Worm (Caenorhabditis elegans): ENCODE results near the gene H20E11.1.

DNA sequence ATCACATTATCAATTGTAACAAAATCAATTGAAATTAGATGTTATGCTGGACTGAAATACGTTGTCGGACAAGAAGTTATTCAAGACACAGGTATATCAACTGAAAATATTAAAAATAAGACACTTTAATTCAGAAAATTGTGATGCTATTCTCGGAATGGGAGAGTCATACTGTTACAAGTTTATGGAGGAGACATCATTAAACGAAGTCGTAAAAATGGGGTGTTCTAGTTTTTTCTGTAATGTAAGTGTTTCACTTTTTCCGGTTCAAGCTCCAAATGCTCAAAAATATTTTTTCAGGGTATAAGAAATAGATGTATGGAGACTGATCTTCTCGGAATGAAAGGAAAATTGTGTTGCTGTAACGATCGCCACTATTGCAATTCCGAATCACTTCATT lies 25.1 kb upstream of the H20E11.1 start, which contains the start of gene C17H12.37:
- TF ChIP-seq pes-1 (GFP tag; IDR thresholded peaks at IDR 0.05): no peak
- TF ChIP-seq ama-1 (optimal IDR thresholded peaks at IDR 0.05): no peak
- TF ChIP-seq flt-1 (GFP tag; IDR thresholded peaks at IDR 0.05): no peak
- no peak for TF ChIP-seq F13C5.2 (tag; optimal IDR thresholded peaks at IDR 0.05)
- no peak for TF ChIP-seq ets-7 (tag; optimal IDR thresholded peaks at IDR 0.05)
- TF ChIP-seq tbx-37 (GFP tag; conservative IDR thresholded peaks at IDR 0.05): no peak
- no peak for TF ChIP-seq B0310.2 (tag; optimal IDR thresholded peaks at IDR 0.05)
- TF ChIP-seq aly-1 (tag; optimal IDR thresholded peaks at IDR 0.05): no peak
- no peak for TF ChIP-seq tra-4 (tag; optimal IDR thresholded peaks at IDR 0.05)
- TF ChIP-seq tbx-11 (GFP tag; IDR thresholded peaks at IDR 0.05): no peak
- no peak for TF ChIP-seq hmg-4 (GFP tag; optimal IDR thresholded peaks at IDR 0.05)
- no peak for TF ChIP-seq hnd-1 (tag; optimal IDR thresholded peaks at IDR 0.05)
- no peak for TF ChIP-seq sea-1 (GFP tag; conservative IDR thresholded peaks at IDR 0.05)

Measured in whole organism, early embryonic.